Worm (Caenorhabditis elegans): Measurements from ENCODE around the gene pcp-2.
A peak's percentile ranks its signal among the peaks of the same experiment; 100 is the strongest.

The pcp-2 gene

DNA sequence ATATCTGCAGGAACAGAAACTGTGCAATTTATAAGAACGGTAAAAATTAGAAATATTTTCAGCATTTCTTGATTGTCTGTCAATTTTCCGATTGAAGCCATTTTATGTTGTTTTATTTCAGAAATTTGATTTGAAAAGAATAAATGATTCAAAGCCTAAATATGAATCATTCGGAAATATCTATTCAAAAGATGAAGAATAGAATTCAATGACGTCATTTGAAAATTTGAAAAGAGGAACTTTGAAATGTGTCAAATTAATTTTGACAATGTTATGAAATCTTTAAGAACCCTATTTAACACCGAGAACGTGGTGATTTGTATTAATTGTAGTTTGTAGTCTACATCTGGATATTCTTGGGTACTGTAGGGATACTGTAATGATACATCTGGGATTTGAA lies 27.6 kb upstream of the pcp-2 start, which contains the start of gene C46C2.5:
Gene C46C2.5 (minus strand): TSS at position 101 of the 400 bp plus-strand sequence.
- TF ChIP-seq ztf-4 (tag; optimal IDR thresholded peaks at IDR 0.05) (no peak), ZK546.5 (tag; optimal IDR thresholded peaks at IDR 0.05) (no peak)

ce11 chrIV:9191183-9191582 lies 26.3 kb upstream of the pcp-2 start:
- TF ChIP-seq snpc-4 (tag; optimal IDR thresholded peaks at IDR 0.05) (no peak), elt-1 (tag; optimal IDR thresholded peaks at IDR 0.05) (no peak), ztf-4 (tag; optimal IDR thresholded peaks at IDR 0.05) (no peak), nhr-6 (tag; optimal IDR thresholded peaks at IDR 0.05) (no peak), C34F6.9 (tag; optimal IDR thresholded peaks at IDR 0.05) (peak; percentile 57), nhr-12 (tag; optimal IDR thresholded peaks at IDR 0.05) (no peak), crh-2 (tag; optimal IDR thresholded peaks at IDR 0.05) (peak; percentile 73), ceh-82 (tag; optimal IDR thresholded peaks at IDR 0.05) (no peak), ztf-1 (GFP tag; conservative IDR thresholded peaks at IDR 0.05) (no peak), peb-1 (tag; optimal IDR thresholded peaks at IDR 0.05) (no peak), ZK546.5 (tag; optimal IDR thresholded peaks at IDR 0.05) (no peak), nhr-10 (tag; optimal IDR thresholded peaks at IDR 0.05) (no peak), dmd-4 (tag; optimal IDR thresholded peaks at IDR 0.05) (no peak), nhr-11 (tag; optimal IDR thresholded peaks at IDR 0.05) (no peak), unc-55 (GFP tag; optimal IDR thresholded peaks at IDR 0.05) (peak; percentile 17), unc-62 (GFP tag; optimal IDR thresholded peaks at IDR 0.05) (no peak), nhr-23 (tag; optimal IDR thresholded peaks at IDR 0.05) (no peak), lin-13 (GFP tag; optimal IDR thresholded peaks at IDR 0.05) (peak; percentile 25), nhr-21 (tag; optimal IDR thresholded peaks at IDR 0.05) (peak; percentile 53), nhr-129 (tag; optimal IDR thresholded peaks at IDR 0.05) (peak; percentile 92), nhr-237 (tag; optimal IDR thresholded peaks at IDR 0.05) (no peak), zag-1 (tag; optimal IDR thresholded peaks at IDR 0.05) (peak; percentile 48), alr-1 (tag; optimal IDR thresholded peaks at IDR 0.05) (no peak), nhr-25 (tag; optimal IDR thresholded peaks at IDR 0.05) (no peak), ceh-16 (tag; optimal IDR thresholded peaks at IDR 0.05) (no peak), egl-27 (tag; optimal IDR thresholded peaks at IDR 0.05) (peak; percentile 46), Y55F3AM.14 (GFP tag; optimal IDR thresholded peaks at IDR 0.05) (peak; percentile 42), skn-1 (tag; optimal IDR thresholded peaks at IDR 0.05) (no peak), nhr-77 (tag; optimal IDR thresholded peaks at IDR 0.05) (peak; percentile 15), lsy-2 (tag; optimal IDR thresholded peaks at IDR 0.05) (peak in 1 of 2 experiments; percentile 17), ama-1 (optimal IDR thresholded peaks at IDR 0.05) (no peak), lin-11 (tag; optimal IDR thresholded peaks at IDR 0.05) (peak; percentile 53), blmp-1 (tag; optimal IDR thresholded peaks at IDR 0.05; ENCODE audit: insufficient read depth) (no peak), lin-39 (tag; optimal IDR thresholded peaks at IDR 0.05) (no peak), sma-9 (GFP tag; optimal IDR thresholded peaks at IDR 0.05) (peak; percentile 77), sma-9 (tag; optimal IDR thresholded peaks at IDR 0.05) (no peak), sma-3 (GFP tag; optimal IDR thresholded peaks at IDR 0.05) (peak; percentile 48), mab-5 (tag; optimal IDR thresholded peaks at IDR 0.05) (no peak), sem-4 (tag; optimal IDR thresholded peaks at IDR 0.05) (no peak), unc-39 (tag; optimal IDR thresholded peaks at IDR 0.05) (no peak), ztf-11 (tag; optimal IDR thresholded peaks at IDR 0.05) (no peak), mbf-1 (tag; optimal IDR thresholded peaks at IDR 0.05) (no peak), R02D3.7 (tag; optimal IDR thresholded peaks at IDR 0.05) (no peak), gmeb-1 (tag; optimal IDR thresholded peaks at IDR 0.05) (peak; percentile 67), fos-1 (tag; optimal IDR thresholded peaks at IDR 0.05) (peak; percentile 70), F13H6.1 (tag; optimal IDR thresholded peaks at IDR 0.05) (peak; percentile 60), elt-3 (tag; optimal IDR thresholded peaks at IDR 0.05) (no peak), aly-2 (tag; optimal IDR thresholded peaks at IDR 0.05) (no peak), mdl-1 (tag; optimal IDR thresholded peaks at IDR 0.05) (no peak)

All from whole organism, L2 larva.